Worm (Caenorhabditis elegans) whole organism, late embryonic: ENCODE data around the gene K07F5.17.

Experiments
- C38D4.7 ChIP-seq: fragments of 200-800 bp; sonication (Bioruptor generic); optimal IDR thresholded peaks from 2 replicates; lab custom pipeline; 2018; ENCODE audit warnings: mild to moderate bottlenecking, missing genetic modification characterization, moderate library complexity, missing compliant biosample characterization
- ceh-31 ChIP-seq: sonication (generic microtip); optimal IDR thresholded peaks from 2 replicates; lab custom pipeline; 2016; ENCODE audit warnings: missing genetic modification characterization, missing compliant biosample characterization
- ceh-34 ChIP-seq: sonication (generic microtip); optimal IDR thresholded peaks from 2 replicates; lab custom pipeline; 2016; ENCODE audit warnings: mild to moderate bottlenecking, missing genetic modification characterization, missing compliant biosample characterization
- ceh-9 ChIP-seq: sonication (generic microtip); optimal IDR thresholded peaks from 2 replicates; lab custom pipeline; 2016; ENCODE audit warnings: mild to moderate bottlenecking, missing genetic modification characterization, inconsistent platforms, missing compliant biosample characterization
- elt-2 ChIP-seq: sonication (generic microtip); optimal IDR thresholded peaks from 2 replicates; lab custom pipeline; 2016; ENCODE audit warnings: missing genetic modification reagents, missing genetic modification characterization, missing compliant biosample characterization
- npax-4 ChIP-seq: sonication (generic microtip); optimal IDR thresholded peaks from 2 replicates; lab custom pipeline; 2016; ENCODE audit warnings: missing genetic modification characterization, missing compliant biosample characterization
- pag-3 ChIP-seq: sonication (generic microtip); optimal IDR thresholded peaks from 2 replicates; lab custom pipeline; 2016; ENCODE audit warnings: missing compliant biosample characterization, missing genetic modification characterization, borderline replicate concordance
- pha-4 ChIP-seq: fragments of 150-350 bp; optimal IDR thresholded peaks from 2 replicates; lab custom pipeline; 2018; ENCODE audit warnings: missing biosample characterization, missing genetic modification reagents, missing genetic modification characterization
- rnt-1 ChIP-seq: sonication (generic microtip); optimal IDR thresholded peaks from 2 replicates; lab custom pipeline; 2016; ENCODE audit warnings: missing genetic modification characterization, missing compliant biosample characterization
- unc-42 ChIP-seq: sonication (generic microtip); optimal IDR thresholded peaks from 2 replicates; lab custom pipeline; 2016; ENCODE audit warnings: missing genotype, missing genetic modification characterization, missing compliant biosample characterization

DNA sequence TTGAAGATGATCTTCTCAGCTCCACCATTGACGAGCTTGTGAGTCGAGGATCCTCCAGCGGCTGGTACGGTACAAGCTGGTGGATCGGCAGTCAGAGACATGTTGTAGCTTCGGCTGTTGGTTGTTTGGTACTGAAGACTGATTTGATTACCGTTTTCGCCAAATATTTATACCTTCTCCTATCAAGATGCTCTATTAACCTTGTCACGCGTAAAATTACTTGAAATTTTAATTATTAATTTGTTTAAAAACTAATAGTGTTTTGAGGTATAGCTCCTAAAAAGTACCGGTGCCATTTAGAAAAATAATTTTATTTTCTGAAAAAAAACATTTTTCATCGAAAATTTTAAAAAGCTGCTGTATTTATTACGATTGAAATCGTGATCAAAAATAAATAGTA, 8.8 kb downstream of the K07F5.17 start, which contains the start of gene ssp-10:
- TF ChIP-seq npax-4 (tag; lab: Kevin White, UChicago) (no peak), ceh-34 (no peak), C38D4.7 (GFP tag; lab: Kevin White, UChicago) (no peak), ceh-31 (tag; lab: Kevin White, UChicago) (no peak), pha-4 (tag; lab: Kevin White, UChicago) (no peak), ceh-9 (no peak), rnt-1 (tag; lab: Kevin White, UChicago) (no peak), elt-2 (tag; lab: Kevin White, UChicago) (no peak), pag-3 (tag; lab: Kevin White, UChicago) (no peak), unc-42 (tag; lab: Kevin White, UChicago) (no peak)
